ENCODE assay signal across 2 worm cellular contexts in the genomic region with DNA sequence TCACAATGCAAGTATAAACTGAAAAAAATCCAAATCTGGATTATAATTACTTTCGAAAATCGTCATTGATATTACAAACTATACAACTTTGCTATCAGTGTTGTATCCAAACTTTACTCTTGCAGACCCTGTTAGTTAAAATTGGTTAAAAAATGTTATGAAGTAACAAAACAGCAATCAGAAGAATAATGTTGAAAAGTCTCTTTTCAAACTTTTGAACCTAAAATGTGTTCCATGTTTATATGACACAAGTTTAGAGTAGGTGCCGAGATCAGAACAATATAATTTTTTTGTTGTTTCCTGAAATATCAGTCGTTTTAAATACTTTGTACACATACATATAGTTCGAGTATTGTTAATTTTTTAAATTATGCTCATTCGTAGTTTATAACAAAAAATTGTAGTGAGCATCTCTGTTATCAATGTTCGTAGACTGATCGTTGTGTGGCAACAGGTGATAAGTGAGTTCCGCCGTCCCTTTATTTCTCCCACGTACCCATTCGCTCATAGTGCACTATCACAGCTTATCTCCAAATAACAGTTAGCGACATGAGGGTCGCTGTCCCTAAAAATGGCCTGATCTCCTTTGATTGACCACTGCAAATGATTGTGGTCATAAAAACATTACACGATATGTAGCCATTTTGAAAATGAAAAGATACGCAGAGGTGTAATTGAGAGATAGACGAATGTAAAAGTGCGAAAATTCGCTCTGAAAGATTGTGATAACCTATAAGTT.
TF ChIP-seq lines count a peak whose summit lies in the region.

No protein-coding gene starts in this region.

TF ChIP-seq in whole organism, L1 larva, 84 proteins besides CTCF, POLR2A, EP300 and RAD21 (continued from another document):
- TF ChIP-seq nhr-85 (tag; lab: Kevin White, UChicago) = peak; percentile 58
- TF ChIP-seq elt-2 (tag; optimal IDR thresholded peaks at IDR 0.05; lab: Kevin White, UChicago) = peak; percentile 81
- no peak for TF ChIP-seq skn-1 (tag; optimal IDR thresholded peaks at IDR 0.05; lab: Kevin White, UChicago)
- no peak for TF ChIP-seq mab-9 (GFP tag; IDR thresholded peaks at IDR 0.05; lab: Robert Waterston, UW)
- TF ChIP-seq fkh-8 (tag; optimal IDR thresholded peaks at IDR 0.05; lab: Kevin White, UChicago) = no peak
- no peak for TF ChIP-seq Y116A8C.19 (tag; optimal IDR thresholded peaks at IDR 0.05; lab: Kevin White, UChicago; ENCODE audit: borderline replicate concordance)
- TF ChIP-seq swsn-7 (tag; optimal IDR thresholded peaks at IDR 0.05; lab: Kevin White, UChicago) = no peak
- no peak for TF ChIP-seq unc-130 (tag; optimal IDR thresholded peaks at IDR 0.05; lab: Kevin White, UChicago)
- TF ChIP-seq nhr-20 (tag; optimal IDR thresholded peaks at IDR 0.05; lab: Kevin White, UChicago) = no peak
- no peak for TF ChIP-seq zip-4 (GFP tag; optimal IDR thresholded peaks at IDR 0.05; lab: Kevin White, UChicago)
TF ChIP-seq in whole organism, L1 larva: peak in this region for 4.

TF ChIP-seq in whole organism, L4 larva, 104 proteins besides CTCF, POLR2A, EP300 and RAD21 (continued from another document):
- peak; percentile 96 for TF ChIP-seq nhr-28 (tag; optimal IDR thresholded peaks at IDR 0.05; lab: Kevin White, UChicago)
- no peak for TF ChIP-seq T20F7.1 (GFP tag; optimal IDR thresholded peaks at IDR 0.05; lab: Kevin White, UChicago)
- TF ChIP-seq ces-1 (GFP tag; optimal IDR thresholded peaks at IDR 0.05; lab: Kevin White, UChicago) = no peak
- TF ChIP-seq pqm-1 (tag; optimal IDR thresholded peaks at IDR 0.05; lab: Kevin White, UChicago) = peak; percentile 33
- TF ChIP-seq aly-2 (tag; optimal IDR thresholded peaks at IDR 0.05; lab: Kevin White, UChicago) = no peak
- TF ChIP-seq zip-2 (tag; optimal IDR thresholded peaks at IDR 0.05; lab: Kevin White, UChicago) = no peak
- TF ChIP-seq ceh-82 (tag; optimal IDR thresholded peaks at IDR 0.05; lab: Kevin White, UChicago) = no peak
- TF ChIP-seq ZK546.5 (tag; optimal IDR thresholded peaks at IDR 0.05; lab: Kevin White, UChicago) = no peak
- TF ChIP-seq ztf-7 (tag; optimal IDR thresholded peaks at IDR 0.05; lab: Kevin White, UChicago) = no peak
- TF ChIP-seq rbr-2 (tag; optimal IDR thresholded peaks at IDR 0.05; lab: Kevin White, UChicago) = no peak
- peak; percentile 63 for TF ChIP-seq nhr-102 (tag; optimal IDR thresholded peaks at IDR 0.05; lab: Kevin White, UChicago)
- peak; percentile 77 for TF ChIP-seq dve-1 (tag; optimal IDR thresholded peaks at IDR 0.05; lab: Kevin White, UChicago; ENCODE audit: insufficient read depth)
- no peak for TF ChIP-seq snpc-1.2 (GFP tag; IDR thresholded peaks at IDR 0.05; lab: Robert Waterston, UW)
- TF ChIP-seq nhr-11 (tag; optimal IDR thresholded peaks at IDR 0.05; lab: Kevin White, UChicago) = no peak
- TF ChIP-seq lin-1 (GFP tag; IDR thresholded peaks at IDR 0.05; lab: Robert Waterston, UW) = 0 out of 2 replicates have a peak, but pooled peaks have one; percentile 39
- TF ChIP-seq zfp-3 (GFP tag; conservative IDR thresholded peaks at IDR 0.05; lab: Robert Waterston, UW) = no peak
- TF ChIP-seq sdz-12 (GFP tag; optimal IDR thresholded peaks at IDR 0.05; lab: Kevin White, UChicago) = no peak
- no peak for TF ChIP-seq lin-13 (GFP tag; optimal IDR thresholded peaks at IDR 0.05; lab: Kevin White, UChicago)
- TF ChIP-seq nhr-41 (GFP tag; IDR thresholded peaks at IDR 0.05; lab: Robert Waterston, UW) = peak; percentile 75; the same call in 1 of the 2 replicates
- 0 out of 2 replicates have a peak, but pooled peaks have one; percentile 6 for TF ChIP-seq saeg-2 (GFP tag; IDR thresholded peaks at IDR 0.05; lab: Robert Waterston, UW)
- no peak for TF ChIP-seq ztf-11 (tag; optimal IDR thresholded peaks at IDR 0.05; lab: Kevin White, UChicago)
- 0 out of 2 replicates have a peak, but pooled peaks have one; percentile 4 for TF ChIP-seq madf-9 (GFP tag; conservative IDR thresholded peaks at IDR 0.05; lab: Robert Waterston, UW)
- TF ChIP-seq nhr-42 (GFP tag; IDR thresholded peaks at IDR 0.05; lab: Robert Waterston, UW) = 0 out of 2 replicates have a peak, but pooled peaks have one; percentile 16
- TF ChIP-seq skn-1 (tag; optimal IDR thresholded peaks at IDR 0.05; lab: Kevin White, UChicago) = no peak
- peak; percentile 69 for TF ChIP-seq nhr-48 (tag; optimal IDR thresholded peaks at IDR 0.05; lab: Kevin White, UChicago)
- peak; percentile 93 for TF ChIP-seq aha-1 (tag; lab: Kevin White, UChicago)
- TF ChIP-seq nhr-10 (tag; optimal IDR thresholded peaks at IDR 0.05; lab: Kevin White, UChicago) = no peak
- no peak for TF ChIP-seq egl-27 (tag; optimal IDR thresholded peaks at IDR 0.05; lab: Kevin White, UChicago)
- no peak for TF ChIP-seq lin-15B (tag; optimal IDR thresholded peaks at IDR 0.05; lab: Kevin White, UChicago)
- TF ChIP-seq T26A8.4 (GFP tag; IDR thresholded peaks at IDR 0.05; lab: Robert Waterston, UW) = 0 out of 2 replicates have a peak, but pooled peaks have one; percentile 46
- 0 out of 2 replicates have a peak, but pooled peaks have one; percentile 38 for TF ChIP-seq ceh-20 (GFP tag; IDR thresholded peaks at IDR 0.05; lab: Robert Waterston, UW)
- TF ChIP-seq hif-1 (tag; optimal IDR thresholded peaks at IDR 0.05; lab: Kevin White, UChicago) = peak in 1 of 2 experiments; percentile 40
- TF ChIP-seq lir-3 (tag; optimal IDR thresholded peaks at IDR 0.05; lab: Kevin White, UChicago) = no peak
- TF ChIP-seq zip-11 (GFP tag; IDR thresholded peaks at IDR 0.05; lab: Robert Waterston, UW) = no peak
- TF ChIP-seq arid-1 (GFP tag; conservative IDR thresholded peaks at IDR 0.05; lab: Robert Waterston, UW) = no peak
- TF ChIP-seq unc-130 (GFP tag; optimal IDR thresholded peaks at IDR 0.05; lab: Kevin White, UChicago) = no peak
- no peak for TF ChIP-seq daf-16 (GFP tag; optimal IDR thresholded peaks at IDR 0.05; lab: Kevin White, UChicago)
- TF ChIP-seq daf-16 (tag; optimal IDR thresholded peaks at IDR 0.05; lab: Kevin White, UChicago) = peak; percentile 74
- no peak for TF ChIP-seq cey-2 (tag; optimal IDR thresholded peaks at IDR 0.05; lab: Kevin White, UChicago; ENCODE audit: borderline replicate concordance, insufficient read depth)
- no peak for TF ChIP-seq dpl-1 (GFP tag; optimal IDR thresholded peaks at IDR 0.05; lab: Kevin White, UChicago)
- TF ChIP-seq zag-1 (tag; optimal IDR thresholded peaks at IDR 0.05; lab: Kevin White, UChicago) = no peak
- TF ChIP-seq mes-2 (tag; optimal IDR thresholded peaks at IDR 0.05; lab: Kevin White, UChicago; ENCODE audit: poor library complexity, severe bottlenecking) = no peak
- TF ChIP-seq set-16 (GFP tag; IDR thresholded peaks at IDR 0.05; lab: Robert Waterston, UW) = no peak
- no peak for TF ChIP-seq mdt-29 (GFP tag; IDR thresholded peaks at IDR 0.05; lab: Robert Waterston, UW)
- no peak for TF ChIP-seq R02D3.7 (tag; optimal IDR thresholded peaks at IDR 0.05; lab: Kevin White, UChicago)
- TF ChIP-seq unc-62 (GFP tag; optimal IDR thresholded peaks at IDR 0.05 in 1 of 2; lab: Kevin White, UChicago) = no peak
- TF ChIP-seq unc-62 (tag; optimal IDR thresholded peaks at IDR 0.05; lab: Kevin White, UChicago) = no peak
- 0 out of 2 replicates have a peak, but pooled peaks have one; percentile 9 for TF ChIP-seq pha-4 (GFP tag; IDR thresholded peaks at IDR 0.05; lab: Robert Waterston, UW)
- TF ChIP-seq pha-4 (tag; optimal IDR thresholded peaks at IDR 0.05; lab: Kevin White, UChicago) = no peak
- peak; percentile 81 for TF ChIP-seq dmd-6 (GFP tag; IDR thresholded peaks at IDR 0.05; lab: Robert Waterston, UW)
TF ChIP-seq in whole organism, L4 larva: peak in this region for 22.
